Fruit fly (Drosophila melanogaster) whole organism, larva: Measurements from ENCODE around the gene GAA1.

Experiments
- noc ChIP-seq: fragments of 200-800 bp; sonication (Bioruptor generic); optimal IDR thresholded peaks from 3 replicates; lab custom pipeline; 2019; ENCODE audit warnings: missing biosample characterization, mild to moderate bottlenecking, missing genetic modification characterization, moderate library complexity

Gene GAA1

DNA sequence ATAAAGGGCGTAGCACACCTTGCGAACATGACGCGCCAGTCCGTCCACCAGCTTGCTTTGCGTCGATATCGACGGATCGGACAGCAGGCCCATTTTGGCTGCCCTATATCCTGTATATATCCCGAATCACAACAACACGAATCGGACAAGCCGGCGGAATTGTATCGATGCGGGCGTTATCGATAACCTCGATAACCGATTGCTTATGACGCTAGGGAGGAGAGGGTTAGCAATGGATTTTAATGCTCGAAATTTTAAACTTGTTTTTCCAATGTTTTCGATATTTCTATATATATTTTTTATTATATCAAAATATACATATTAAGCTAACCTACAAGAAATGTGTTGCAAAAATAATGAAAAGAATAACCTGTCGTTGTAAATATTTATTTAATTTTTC is at the start of gene GAA1:
Gene GAA1, minus strand, starts transcription at position 194 of the 400 bp plus-strand sequence.
- no peak for TF ChIP-seq noc (tag; lab: Kevin White, UChicago)

DNA sequence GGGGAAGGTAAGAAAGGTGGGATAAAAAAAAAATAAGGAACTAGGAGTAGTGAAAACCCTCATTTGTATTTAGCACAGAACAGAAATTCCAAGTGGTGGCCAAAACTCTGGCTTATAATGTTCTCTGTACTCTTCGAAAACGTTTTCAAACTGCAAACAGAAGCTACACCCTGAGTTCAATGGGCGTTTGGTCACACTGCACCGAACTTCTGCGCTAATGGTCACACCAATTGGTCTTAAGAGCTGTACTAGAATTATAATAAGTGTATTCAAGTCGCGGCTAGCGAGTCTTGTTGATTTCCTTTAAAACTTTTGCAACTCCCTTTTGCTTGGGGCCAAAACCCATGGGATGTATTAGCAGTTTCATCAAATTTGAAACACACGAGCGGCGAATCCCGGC is 48.9 kb upstream of the GAA1 start:
- no peak for TF ChIP-seq noc (tag; lab: Kevin White, UChicago)

DNA sequence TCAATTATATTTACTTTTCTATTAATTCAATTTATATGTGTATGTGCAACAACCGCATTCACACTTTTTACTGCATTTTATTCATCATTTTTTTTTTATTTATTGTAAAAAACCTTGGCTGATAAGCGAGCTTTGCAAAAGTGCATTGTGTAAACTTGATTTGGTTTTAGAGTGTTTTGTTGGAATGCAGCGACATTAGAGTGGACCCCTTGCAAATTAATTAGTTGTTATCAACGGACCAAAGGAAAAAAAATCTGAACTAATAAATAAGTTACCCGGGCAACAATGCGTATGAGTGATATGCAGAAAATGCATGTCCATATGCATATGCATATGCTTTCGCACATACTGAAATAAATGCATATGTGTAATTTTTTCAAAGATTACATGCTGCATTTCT is 47.8 kb upstream of the GAA1 start:
- no peak for TF ChIP-seq noc (tag; lab: Kevin White, UChicago)

DNA sequence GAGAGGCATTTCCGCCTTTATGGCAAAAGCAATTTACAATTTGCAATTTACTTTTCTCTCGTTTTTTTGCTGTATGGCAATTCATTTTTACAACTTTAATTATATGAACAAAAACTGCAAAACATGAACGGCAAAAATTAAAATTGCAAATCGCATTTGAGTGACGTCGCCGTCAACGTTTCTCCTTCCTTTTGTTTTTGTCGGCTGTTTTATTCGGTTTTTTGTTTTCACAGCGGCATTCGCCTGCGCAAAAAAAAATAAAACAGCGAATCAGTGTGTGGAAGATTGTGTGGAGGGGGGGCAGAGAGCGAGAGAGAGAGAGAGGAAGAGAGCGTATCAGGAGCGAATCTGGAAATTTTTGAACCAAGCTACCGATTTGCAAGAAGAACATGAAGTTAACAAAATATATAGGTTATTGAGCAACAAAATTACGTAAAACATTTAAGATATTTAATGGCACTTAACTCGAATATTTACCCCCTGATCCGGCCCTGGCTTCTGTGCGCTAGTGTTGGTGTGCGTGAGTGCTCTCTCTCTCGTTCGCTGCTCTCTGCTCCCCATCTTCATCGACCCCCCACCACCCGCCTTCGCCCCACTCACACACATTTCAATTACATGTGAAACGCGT is 45.5 kb upstream of the GAA1 start:
- peak; percentile 97 for TF ChIP-seq noc (tag; lab: Kevin White, UChicago)

DNA sequence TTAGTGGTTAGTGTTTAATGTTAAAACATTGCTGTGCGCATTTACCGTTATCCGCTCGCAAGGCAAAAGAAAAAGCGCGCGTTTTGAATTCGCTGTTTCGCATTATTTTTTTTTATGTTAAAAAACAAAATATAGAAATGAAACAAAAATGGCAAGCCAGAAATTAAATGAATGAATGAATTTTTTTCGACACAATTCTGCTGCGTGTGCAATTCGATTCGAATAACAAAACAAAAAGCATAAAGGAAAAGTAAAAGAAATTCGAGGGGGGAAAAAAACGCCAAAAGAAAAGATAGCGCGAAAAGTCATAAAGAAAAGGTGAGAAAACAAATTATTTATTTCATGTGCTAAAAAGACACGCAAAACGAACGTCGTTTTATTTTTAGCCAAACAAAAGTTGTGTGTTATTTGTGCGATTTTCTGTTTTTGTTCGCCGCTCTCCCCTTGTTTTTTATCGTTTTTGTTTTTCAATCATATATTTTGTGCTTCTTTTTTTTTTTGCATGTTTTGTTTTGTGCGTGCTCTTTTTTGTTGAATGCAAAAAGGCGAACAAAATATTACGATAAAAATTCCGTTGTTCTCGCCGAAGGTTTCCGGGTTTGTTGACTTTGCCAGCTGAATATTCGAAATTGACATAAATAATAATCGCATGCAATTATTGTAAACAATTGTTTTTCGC is 44.3 kb upstream of the GAA1 start:
- TF ChIP-seq noc (tag; lab: Kevin White, UChicago): no peak

DNA sequence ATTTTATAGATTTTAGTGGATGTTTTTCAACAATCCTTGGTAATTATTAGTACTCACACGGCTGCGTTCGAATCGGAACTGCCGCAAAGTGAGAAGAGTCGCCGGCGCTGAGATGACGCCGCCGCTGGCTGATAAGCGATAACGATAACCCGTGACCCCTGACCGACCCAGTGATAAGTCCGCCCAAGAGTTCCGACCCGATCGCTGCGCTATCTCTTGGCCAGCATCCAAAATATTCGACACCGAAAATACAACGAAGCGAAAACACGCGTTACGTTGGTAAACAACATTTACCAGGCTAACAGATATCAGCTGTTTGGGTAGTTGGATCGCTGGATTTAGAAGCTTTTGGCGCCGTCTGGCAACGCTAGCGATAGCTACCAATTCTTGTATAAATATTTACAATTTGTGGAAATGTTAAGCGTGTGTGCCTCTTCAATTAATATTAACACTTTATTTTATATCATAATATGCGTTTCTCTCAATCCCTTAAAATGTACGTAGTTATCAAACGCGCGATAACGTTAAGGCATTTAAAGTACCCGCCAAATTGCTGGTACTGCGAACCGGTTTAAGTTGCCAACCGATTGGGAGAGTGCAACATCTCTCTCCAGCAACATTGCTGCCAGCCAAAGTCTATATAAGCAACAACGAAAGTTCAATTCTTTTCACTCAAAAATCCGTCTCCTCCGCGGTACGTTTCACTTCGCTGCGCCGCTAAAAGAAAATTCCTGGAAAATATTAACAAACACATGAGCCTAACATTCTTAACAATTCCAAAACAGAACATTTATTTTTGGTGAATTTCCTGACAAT is 43.5 kb upstream of the GAA1 start, which contains the start of the genes Shmt and CG3726:
Gene Shmt, minus strand, starts transcription at position 304 of the 816 bp plus-strand sequence.
Gene CG3726, plus strand, starts transcription at position 604 of the 816 bp plus-strand sequence.
- no peak for TF ChIP-seq noc (tag; lab: Kevin White, UChicago)

DNA sequence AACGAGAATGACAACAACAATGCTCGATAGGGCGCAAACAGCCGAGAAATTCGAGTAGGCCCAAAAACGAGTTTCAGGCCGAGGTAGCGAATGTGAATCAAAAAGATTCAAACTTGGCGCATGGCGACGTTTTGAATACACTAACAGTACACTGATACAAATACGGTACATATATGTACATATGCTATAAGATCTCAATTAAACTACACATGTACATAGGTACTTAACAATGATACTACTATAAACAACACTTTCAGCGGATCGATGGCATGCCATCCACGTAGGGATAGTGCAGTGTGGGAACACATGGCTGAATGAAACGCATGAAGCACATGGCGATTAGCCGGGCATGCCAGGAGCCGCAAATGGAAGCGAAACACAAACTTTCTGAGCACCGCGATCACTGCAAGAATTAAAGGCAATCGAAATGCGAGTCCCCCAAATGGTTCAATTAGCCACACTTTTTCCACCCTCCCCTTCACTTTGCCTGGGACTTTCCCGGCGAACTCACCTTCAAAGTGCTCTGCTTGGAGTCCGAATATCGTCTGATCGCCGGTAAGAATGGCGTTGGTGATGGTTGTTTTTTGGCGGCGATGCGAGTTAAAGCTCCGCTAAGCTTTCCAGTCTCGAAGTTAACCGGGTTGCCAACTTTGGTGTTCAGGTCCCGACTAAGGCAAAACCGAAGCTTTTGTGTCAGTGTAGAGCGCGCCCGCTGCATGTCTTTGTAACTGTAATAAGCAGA is 42.8 kb upstream of the GAA1 start:
- peak; percentile 7 for TF ChIP-seq noc (tag; lab: Kevin White, UChicago)

DNA sequence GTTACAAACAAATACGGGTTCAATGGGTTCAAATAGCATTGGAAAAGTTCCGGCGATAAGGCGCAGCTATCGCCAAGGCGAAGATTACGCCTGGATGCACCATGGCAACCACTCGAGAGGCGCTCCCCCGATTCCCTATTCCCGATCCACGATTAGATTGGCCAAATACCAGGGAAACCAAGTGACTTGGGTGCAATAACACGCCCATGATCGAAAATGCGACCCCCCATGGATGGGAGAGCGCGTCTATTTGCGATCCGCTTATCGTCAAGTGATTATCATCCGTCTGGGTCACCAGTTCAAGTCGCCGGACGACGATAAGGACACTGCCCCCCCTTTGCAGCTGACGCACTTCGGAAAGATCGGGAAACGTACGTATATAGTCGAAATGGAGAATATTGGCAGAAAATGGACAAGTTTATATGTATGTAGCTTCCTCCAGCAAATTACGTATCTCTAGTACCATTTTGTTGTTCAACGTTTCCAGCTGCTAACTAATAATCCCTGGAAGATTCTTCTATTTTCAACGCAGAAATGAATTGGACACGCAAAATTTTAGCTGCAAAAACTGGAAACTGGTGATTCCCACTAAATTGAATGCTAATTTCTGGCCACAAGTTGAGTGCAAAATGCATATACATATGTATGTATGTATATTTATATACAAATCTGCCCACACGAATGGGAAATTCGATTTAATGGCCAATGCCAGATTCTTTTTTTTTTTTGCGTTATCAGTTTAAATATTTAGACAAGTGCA is 42.0 kb upstream of the GAA1 start:
- peak; percentile 41 for TF ChIP-seq noc (tag; lab: Kevin White, UChicago)

DNA sequence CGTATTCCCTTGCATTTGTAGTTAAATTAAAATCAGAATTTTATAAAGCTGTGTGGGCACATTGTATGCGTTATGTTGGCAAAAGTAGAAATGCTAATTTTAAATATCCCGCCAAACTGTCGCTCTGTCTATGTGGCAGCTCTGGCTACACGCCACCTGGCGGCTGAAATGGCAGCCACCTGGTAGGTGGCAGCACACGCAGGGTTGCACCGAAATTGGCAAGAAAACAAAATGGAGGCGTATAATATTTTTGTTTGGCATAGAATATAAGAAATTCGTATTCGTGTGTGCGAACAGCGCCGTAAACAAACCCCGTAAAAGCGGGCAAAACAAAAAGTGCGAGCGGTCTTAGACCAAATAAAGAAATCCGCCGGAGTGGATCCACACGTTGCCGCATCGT is 34.8 kb upstream of the GAA1 start, which contains the start of gene CG12236:
Gene CG12236, plus strand, starts transcription at position 220 of the 400 bp plus-strand sequence.
- TF ChIP-seq noc (tag; lab: Kevin White, UChicago): peak; percentile 13

DNA sequence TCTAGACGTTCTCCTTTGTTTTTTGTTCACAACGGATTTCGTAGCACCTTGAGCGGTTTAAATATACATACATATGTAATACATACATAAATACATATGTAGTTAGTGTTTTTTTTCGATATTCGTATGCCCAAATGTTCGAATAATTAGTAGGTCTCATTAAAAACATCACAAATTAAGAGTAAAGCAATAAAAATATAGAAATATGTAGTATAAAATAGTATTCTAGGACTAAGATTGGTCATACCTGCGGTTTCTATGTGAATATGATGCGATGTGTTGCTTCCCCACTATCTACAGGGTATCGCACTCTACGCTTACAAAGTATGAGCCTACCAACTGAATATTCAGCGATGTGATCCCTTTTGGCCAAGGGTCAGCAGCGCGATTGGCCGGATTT is 32.3 kb upstream of the GAA1 start, which contains the start of gene CG4020:
Gene CG4020, plus strand, starts transcription at position 301 of the 400 bp plus-strand sequence.
- TF ChIP-seq noc (tag; lab: Kevin White, UChicago): no peak

DNA sequence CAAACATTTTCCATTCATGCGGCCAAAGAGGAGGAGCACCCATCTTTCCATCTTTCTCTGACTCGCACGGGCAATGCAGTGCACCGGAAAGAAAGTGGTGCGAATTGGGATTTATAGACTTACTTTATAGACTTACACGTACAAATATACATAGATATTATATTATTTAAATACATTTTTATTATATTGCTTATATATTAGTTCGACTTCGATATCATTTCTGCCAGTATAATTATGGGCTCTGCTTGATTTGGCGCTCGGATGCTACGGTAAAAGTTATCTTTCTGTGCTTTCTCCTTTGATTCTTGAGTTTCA is 31.9 kb upstream of the GAA1 start:
- no peak for TF ChIP-seq noc (tag; lab: Kevin White, UChicago)

DNA sequence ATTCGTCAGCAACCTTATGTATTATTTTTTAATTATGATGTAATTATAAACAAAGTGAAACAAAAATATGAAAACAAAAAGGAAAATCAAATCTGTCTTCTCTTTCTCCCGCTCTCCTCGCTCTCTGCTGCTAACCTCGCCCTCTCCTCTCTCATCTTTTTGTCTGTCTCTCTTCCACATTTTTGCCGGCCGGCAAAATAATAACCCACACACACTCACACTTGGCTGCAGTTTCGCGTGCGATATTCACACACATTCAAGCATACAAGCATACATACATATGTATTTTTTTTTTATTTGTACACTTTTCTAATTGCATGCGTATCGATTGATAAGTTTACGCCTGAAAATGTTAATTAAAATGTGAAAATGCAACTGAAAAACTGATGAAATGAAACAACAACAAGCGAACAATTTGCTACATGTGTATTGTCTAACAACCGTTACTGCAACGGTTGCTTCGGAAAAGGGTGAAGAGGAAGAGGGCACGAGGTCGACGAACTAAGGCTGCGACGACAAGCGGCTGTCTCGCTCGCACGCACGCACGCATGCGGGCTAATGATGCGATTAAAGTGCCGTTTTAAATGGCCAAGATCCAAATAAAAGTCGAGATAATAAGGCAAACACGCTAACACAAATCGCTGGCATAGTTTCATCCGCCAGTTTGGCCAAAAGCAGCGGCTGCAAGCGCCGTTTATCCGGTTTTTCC is 31.4 kb upstream of the GAA1 start:
- no peak for TF ChIP-seq noc (tag; lab: Kevin White, UChicago)

DNA sequence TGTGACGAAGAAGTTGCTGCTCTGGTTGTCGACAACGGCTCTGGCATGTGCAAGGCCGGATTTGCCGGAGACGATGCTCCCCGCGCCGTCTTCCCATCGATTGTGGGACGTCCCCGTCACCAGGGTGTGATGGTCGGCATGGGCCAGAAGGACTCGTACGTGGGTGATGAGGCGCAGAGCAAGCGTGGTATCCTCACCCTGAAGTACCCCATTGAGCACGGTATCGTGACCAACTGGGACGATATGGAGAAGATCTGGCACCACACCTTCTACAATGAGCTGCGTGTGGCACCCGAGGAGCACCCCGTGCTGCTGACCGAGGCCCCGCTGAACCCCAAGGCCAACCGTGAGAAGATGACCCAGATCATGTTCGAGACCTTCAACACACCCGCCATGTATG is 29.5 kb upstream of the GAA1 start:
- no peak for TF ChIP-seq noc (tag; lab: Kevin White, UChicago)

DNA sequence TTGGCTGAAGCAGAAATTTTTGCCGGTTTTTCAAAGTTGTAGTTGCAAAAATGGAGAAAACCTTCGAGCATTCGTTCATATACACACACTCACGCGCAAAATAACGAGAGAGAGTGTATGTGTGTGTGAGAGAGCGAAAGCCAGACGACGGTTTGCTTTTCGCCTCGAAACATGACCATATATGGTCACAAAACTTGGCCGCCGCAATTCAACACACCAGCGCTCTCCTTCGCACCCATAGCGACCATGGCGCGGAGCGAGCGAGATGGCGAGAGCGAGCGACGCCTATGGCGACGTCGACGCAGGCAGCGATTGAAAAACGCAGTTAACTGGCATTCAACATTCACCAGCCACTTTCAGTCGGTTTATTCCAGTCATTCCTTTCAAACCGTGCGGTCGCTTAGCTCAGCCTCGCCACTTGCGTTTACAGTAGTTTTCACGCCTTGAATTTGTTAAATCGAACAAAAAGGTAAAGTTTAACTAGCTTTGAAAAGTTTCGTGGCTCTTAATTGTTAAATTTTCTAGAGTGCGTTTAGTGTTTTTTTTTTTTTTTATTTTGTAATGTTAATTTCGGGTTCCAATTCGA is 28.6 kb upstream of the GAA1 start:
- TF ChIP-seq noc (tag; lab: Kevin White, UChicago): peak; percentile 54
